Worm (Caenorhabditis elegans) whole organism, mixed stage, embryonic: ENCODE data around the gene rund-1.

Source experiments
- drap-1 ChIP-seq: fragments of 200-800 bp; sonication (Bioruptor generic); optimal IDR thresholded peaks from 3 replicates; lab custom pipeline; 2018; ENCODE audit warnings: mild to moderate bottlenecking, missing genetic modification characterization, missing compliant biosample characterization
- mab-5 ChIP-seq: fragments of 150-350 bp; optimal IDR thresholded peaks from 2 replicates; lab custom pipeline; 2014; ENCODE audit warnings: missing biosample characterization, missing genetic modification characterization
- nhr-28 ChIP-seq: fragments of 150-350 bp; optimal IDR thresholded peaks from 2 replicates; lab custom pipeline; 2014; ENCODE audit warnings: missing biosample characterization, missing genetic modification characterization
- unc-39 ChIP-seq: fragments of 150-350 bp; optimal IDR thresholded peaks from 2 replicates; lab custom pipeline; 2014; ENCODE audit warnings: missing biosample characterization, missing genetic modification characterization
- unc-62 ChIP-seq: fragments of 150-350 bp; optimal IDR thresholded peaks from 2 replicates; lab custom pipeline; 2014; ENCODE audit warnings: missing biosample characterization, missing genetic modification reagents, missing genetic modification characterization
- zip-8 ChIP-seq: fragments of 150-350 bp; optimal IDR thresholded peaks from 2 replicates; lab custom pipeline; 2014; ENCODE audit warnings: missing biosample characterization, missing genetic modification characterization
- ztf-11 ChIP-seq: fragments of 150-350 bp; optimal IDR thresholded peaks from 2 replicates; lab custom pipeline; 2014; ENCODE audit warnings: missing biosample characterization, missing genetic modification characterization

DNA sequence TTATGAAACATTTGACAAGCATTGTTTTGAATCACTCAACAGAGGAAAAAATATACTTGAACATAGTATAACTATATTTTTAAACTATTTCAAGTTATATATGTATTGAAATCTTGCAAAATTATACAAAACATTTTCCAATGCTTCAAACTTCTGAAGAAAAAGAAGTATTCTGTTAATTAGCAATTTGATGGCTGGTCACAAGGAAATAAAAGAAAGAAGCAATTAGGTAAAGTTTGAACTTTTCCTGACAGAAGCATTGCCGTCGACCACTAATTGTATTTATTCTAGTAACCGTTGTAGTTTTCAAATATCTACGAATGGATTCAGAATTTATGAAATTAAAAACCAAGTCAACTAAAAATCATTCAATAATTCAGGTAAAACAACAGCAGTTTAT lies 27.0 kb upstream of the rund-1 start:
- TF ChIP-seq zip-8 (tag; lab: Kevin White, UChicago) (no peak), drap-1 (GFP tag; lab: Kevin White, UChicago) (no peak), unc-39 (tag; lab: Kevin White, UChicago) (no peak), mab-5 (no peak), ztf-11 (tag; lab: Kevin White, UChicago) (no peak), nhr-28 (no peak), unc-62 (GFP tag; lab: Kevin White, UChicago) (no peak)
